Fruit fly (Drosophila melanogaster) whole organism, pupa: ENCODE data around the gene Galphaf.
A peak's percentile ranks its signal among the peaks of the same experiment; 100 is the strongest.

ENCODE experiments used
- CG10348 ChIP-seq: fragments of 200-800 bp; sonication (Bioruptor generic); IDR thresholded peaks from 2 replicates; pipeline ENCODE4 v1.3.6; 2022; ENCODE audit warnings: missing biosample characterization, missing genetic modification characterization
- CG12605 ChIP-seq: fragments of 200-800 bp; sonication (Bioruptor generic); IDR thresholded peaks from 2 replicates; pipeline ENCODE4 v1.3.6; 2022; ENCODE audit warnings: missing biosample characterization, missing genetic modification characterization
- CG13204 ChIP-seq: fragments of 200-800 bp; sonication (Bioruptor generic); optimal IDR thresholded peaks from 2 replicates; lab custom pipeline; 2018; ENCODE audit warnings: missing biosample characterization, mild to moderate bottlenecking, missing genetic modification characterization, moderate library complexity
- CG14655 ChIP-seq: fragments of 200-800 bp; sonication (Bioruptor generic); optimal IDR thresholded peaks from 3 replicates; lab custom pipeline; 2017; ENCODE audit warnings: mild to moderate bottlenecking, missing biosample characterization, missing genetic modification reagents, missing genetic modification characterization
- CG15710 ChIP-seq: fragments of 200-800 bp; sonication (Bioruptor generic); optimal IDR thresholded peaks from 2 replicates; lab custom pipeline; 2018; ENCODE audit warnings: missing biosample characterization, mild to moderate bottlenecking, missing genetic modification characterization, moderate library complexity
- CG17806 ChIP-seq: fragments of 200-800 bp; sonication (Bioruptor generic); optimal IDR thresholded peaks from 2 replicates; lab custom pipeline; 2018; ENCODE audit warnings: missing biosample characterization, mild to moderate bottlenecking, missing genetic modification characterization, moderate library complexity
- CG32121 ChIP-seq: fragments of 200-800 bp; sonication (Bioruptor generic); IDR thresholded peaks from 2 replicates; pipeline ENCODE4 v1.3.6; 2022; ENCODE audit warnings: missing biosample characterization, missing genetic modification characterization
- CG34367 ChIP-seq: fragments of 200-800 bp; sonication (Bioruptor generic); optimal IDR thresholded peaks from 2 replicates; lab custom pipeline; 2018; ENCODE audit warnings: missing biosample characterization, mild to moderate bottlenecking, missing genetic modification characterization
- CG4496 ChIP-seq: fragments of 200-800 bp; sonication (Bioruptor generic); IDR thresholded peaks from 3 replicates; pipeline ENCODE4 v1.3.6; 2022; ENCODE audit warnings: missing biosample characterization, missing genetic modification characterization
- CG8159 ChIP-seq: fragments of 200-800 bp; sonication (Bioruptor generic); optimal IDR thresholded peaks from 3 replicates; lab custom pipeline; 2018; ENCODE audit warnings: missing biosample characterization, mild to moderate bottlenecking, missing genetic modification characterization, moderate library complexity
- CG8301 ChIP-seq: fragments of 200-800 bp; sonication (Bioruptor generic); optimal IDR thresholded peaks from 2 replicates; lab custom pipeline; 2018; ENCODE audit warnings: missing biosample characterization, mild to moderate bottlenecking, missing genetic modification characterization
- CG9948 ChIP-seq: fragments of 200-800 bp; sonication (Bioruptor generic); optimal IDR thresholded peaks from 2 replicates; lab custom pipeline; 2018; ENCODE audit warnings: missing biosample characterization, mild to moderate bottlenecking, missing genetic modification characterization, moderate library complexity
- D1 ChIP-seq: fragments of 200-800 bp; sonication (Bioruptor generic); optimal IDR thresholded peaks from 2 replicates; lab custom pipeline; 2018; ENCODE audit warnings: missing biosample characterization, mild to moderate bottlenecking, missing genetic modification characterization, moderate library complexity
- EcR ChIP-seq: fragments of 200-800 bp; sonication (Bioruptor generic); optimal IDR thresholded peaks from 3 replicates; lab custom pipeline; 2019; ENCODE audit warnings: missing biosample characterization, missing genetic modification characterization, mild to moderate bottlenecking, moderate library complexity, missing genetic modification reagents
- Ets98B ChIP-seq: fragments of 200-800 bp; sonication (Bioruptor generic); IDR thresholded peaks from 2 replicates; pipeline ENCODE4 v1.3.6; 2022; ENCODE audit warnings: missing biosample characterization, missing genetic modification characterization
- Pif1A ChIP-seq: fragments of 200-800 bp; sonication (Bioruptor generic); optimal IDR thresholded peaks from 3 replicates; lab custom pipeline; 2016; ENCODE audit warnings: missing biosample characterization, missing genetic modification characterization
- Pif1B ChIP-seq: fragments of 200-800 bp; sonication (Bioruptor generic); optimal IDR thresholded peaks from 3 replicates; lab custom pipeline; 2016; ENCODE audit warnings: missing biosample characterization, missing genetic modification characterization
- Snoo ChIP-seq: fragments of 200-800 bp; sonication (Bioruptor generic); optimal IDR thresholded peaks from 3 replicates; lab custom pipeline; 2017; ENCODE audit warnings: missing biosample characterization, mild to moderate bottlenecking, missing genetic modification characterization, inconsistent platforms
- fd96Ca ChIP-seq: fragments of 200-800 bp; sonication (Bioruptor generic); IDR thresholded peaks from 3 replicates; pipeline ENCODE4 v1.3.6; 2022; ENCODE audit warnings: missing biosample characterization, missing genetic modification characterization
- gl ChIP-seq: fragments of 200-800 bp; sonication (Bioruptor generic); optimal IDR thresholded peaks from 2 replicates; lab custom pipeline; 2018; ENCODE audit warnings: missing biosample characterization, mild to moderate bottlenecking, missing genetic modification characterization
- rn ChIP-seq: fragments of 200-800 bp; sonication (Bioruptor generic); IDR thresholded peaks from 2 replicates; pipeline ENCODE4 v1.3.6; 2022; ENCODE audit warnings: missing biosample characterization, missing genetic modification characterization

Galphaf gene

dm6 chr3L:16645323-16645982 is 22.3 kb downstream of the Galphaf start:
- TF ChIP-seq CG10348 (GFP tag; lab: Robert Waterston, UW) (no peak), EcR (GFP tag; lab: Kevin White, UChicago) (no peak), CG9948 (tag; lab: Kevin White, UChicago) (no peak), CG15710 (tag; lab: Kevin White, UChicago) (no peak), CG12605 (GFP tag; lab: Robert Waterston, UW) (no peak), Snoo (tag; lab: Kevin White, UChicago) (no peak), CG32121 (GFP tag; lab: Robert Waterston, UW) (no peak), Pif1A (GFP tag; lab: Kevin White, UChicago) (no peak), CG8301 (tag; lab: Kevin White, UChicago) (no peak), CG14655 (GFP tag; lab: Kevin White, UChicago) (no peak), D1 (tag; lab: Kevin White, UChicago) (no peak), Ets98B (GFP tag; lab: Robert Waterston, UW) (no peak), CG34367 (no peak)
- TF ChIP-seq, all 21 proteins: peak for 0

dm6 chr3L:16644505-16644904 is 23.2 kb downstream of the Galphaf start:
- peak; percentile 22 for TF ChIP-seq EcR (GFP tag; lab: Kevin White, UChicago)
- no peak for TF ChIP-seq CG32121 (GFP tag; lab: Robert Waterston, UW)
- TF ChIP-seq, all 21 proteins: peak for 1

- TF ChIP-seq CG8301 (tag; lab: Kevin White, UChicago) (peak; percentile 78), gl (tag; lab: Kevin White, UChicago) (no peak), CG17806 (tag; lab: Kevin White, UChicago) (peak; percentile 22), CG34367 (no peak), CG14655 (GFP tag; lab: Kevin White, UChicago) (peak; percentile 71), CG9948 (tag; lab: Kevin White, UChicago) (peak; percentile 75), D1 (tag; lab: Kevin White, UChicago) (peak; percentile 24), Ets98B (GFP tag; lab: Robert Waterston, UW) (peak; percentile 33; the same call in 1 of the 2 replicates), Snoo (tag; lab: Kevin White, UChicago) (no peak), EcR (GFP tag; lab: Kevin White, UChicago) (no peak), fd96Ca (peak; percentile 43; the same call in 1 of the 3 replicates), CG4496 (GFP tag; lab: Robert Waterston, UW) (peak; percentile 68; the same call in 2 of the 3 replicates), CG32121 (GFP tag; lab: Robert Waterston, UW) (peak; percentile 64; the same call in 1 of the 2 replicates), CG8159 (tag; lab: Kevin White, UChicago) (peak; percentile 62), CG13204 (GFP tag; lab: Kevin White, UChicago) (no peak), rn (GFP tag; lab: Robert Waterston, UW) (no peak), Pif1A (GFP tag; lab: Kevin White, UChicago) (peak; percentile 58), CG10348 (GFP tag; lab: Robert Waterston, UW) (no peak)
Measured at dm6 chr3L:16642954-16643353, 24.8 kb downstream of the Galphaf start.

dm6 chr3L:16642088-16642507 is 25.6 kb downstream of the Galphaf start:
- peak; percentile 83 for TF ChIP-seq CG9948 (tag; lab: Kevin White, UChicago)
- TF ChIP-seq CG14655 (GFP tag; lab: Kevin White, UChicago): peak; percentile 89
- no peak for TF ChIP-seq CG12605 (GFP tag; lab: Robert Waterston, UW)
- TF ChIP-seq CG32121 (GFP tag; lab: Robert Waterston, UW): peak; percentile 35; the same call in 1 of the 2 replicates
- TF ChIP-seq CG17806 (tag; lab: Kevin White, UChicago): peak; percentile 57
- peak; percentile 74 for TF ChIP-seq Snoo (tag; lab: Kevin White, UChicago)
- no peak for TF ChIP-seq CG4496 (GFP tag; lab: Robert Waterston, UW)
- peak; percentile 6 for TF ChIP-seq gl (tag; lab: Kevin White, UChicago)
- no peak; the same call in 2 of the 3 replicates for TF ChIP-seq fd96Ca
- peak; percentile 64 for TF ChIP-seq CG34367
- TF ChIP-seq CG8301 (tag; lab: Kevin White, UChicago): peak; percentile 74
- peak; percentile 63 for TF ChIP-seq Pif1B
- TF ChIP-seq CG10348 (GFP tag; lab: Robert Waterston, UW): no peak
- TF ChIP-seq rn (GFP tag; lab: Robert Waterston, UW): no peak
- no peak for TF ChIP-seq Ets98B (GFP tag; lab: Robert Waterston, UW)
- TF ChIP-seq Pif1A (GFP tag; lab: Kevin White, UChicago): peak; percentile 81
- peak; percentile 68 for TF ChIP-seq D1 (tag; lab: Kevin White, UChicago)
- no peak for TF ChIP-seq EcR (GFP tag; lab: Kevin White, UChicago)
- peak; percentile 77 for TF ChIP-seq CG15710 (tag; lab: Kevin White, UChicago)
- peak; percentile 46 for TF ChIP-seq CG13204 (GFP tag; lab: Kevin White, UChicago)
- TF ChIP-seq CG8159 (tag; lab: Kevin White, UChicago): peak; percentile 85

dm6 chr3L:16641094-16641493 is 26.6 kb downstream of the Galphaf start:
- TF ChIP-seq EcR (GFP tag; lab: Kevin White, UChicago) (no peak), CG10348 (GFP tag; lab: Robert Waterston, UW) (no peak), CG13204 (GFP tag; lab: Kevin White, UChicago) (no peak), Ets98B (GFP tag; lab: Robert Waterston, UW) (no peak), CG9948 (tag; lab: Kevin White, UChicago) (no peak), CG15710 (tag; lab: Kevin White, UChicago) (no peak), CG32121 (GFP tag; lab: Robert Waterston, UW) (no peak), fd96Ca (no peak), gl (tag; lab: Kevin White, UChicago) (no peak), rn (GFP tag; lab: Robert Waterston, UW) (no peak), CG8301 (tag; lab: Kevin White, UChicago) (no peak), CG17806 (tag; lab: Kevin White, UChicago) (no peak)
